In the genomic region with DNA sequence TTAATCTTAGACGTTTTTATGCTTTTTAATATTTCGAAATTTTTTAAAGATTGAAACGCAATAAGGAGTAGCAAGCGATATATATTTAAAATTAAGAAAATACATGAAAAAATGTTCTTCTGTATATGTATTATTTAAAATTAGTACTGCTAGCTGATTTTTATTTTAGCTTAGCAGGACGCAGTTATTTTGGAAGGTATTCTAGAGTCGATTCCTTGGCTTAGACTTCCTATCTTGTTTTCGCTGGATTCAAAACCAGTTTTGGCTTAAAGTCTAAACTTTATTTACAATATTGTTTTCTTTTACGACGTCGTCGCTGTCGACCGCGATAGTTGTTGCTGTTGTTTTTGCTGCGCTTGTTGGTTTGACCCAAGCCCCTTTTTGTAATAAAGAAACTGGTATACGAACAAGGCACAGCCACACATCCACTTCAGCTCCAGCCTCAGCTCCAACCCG, we compare ENCODE assay signal across 1 fruit fly cellular context.
TF ChIP-seq lines count a peak whose summit lies in the region.

No protein-coding gene starts in this region.

TF ChIP-seq in whole organism, embryonic, 481 proteins besides CTCF, POLR2A, EP300 and RAD21 (continued from another document):
- no peak for TF ChIP-seq CG16863 (GFP tag; optimal IDR thresholded peaks at IDR 0.05; lab: Kevin White, UChicago)
- no peak for TF ChIP-seq NFAT (GFP tag; IDR thresholded peaks at IDR 0.05; lab: Robert Waterston, UW)
- TF ChIP-seq dysf (GFP tag; IDR thresholded peaks at IDR 0.05; lab: Robert Waterston, UW): peak; percentile 80; the same call in 2 of the 3 replicates
- no peak for TF ChIP-seq gt (GFP tag; IDR thresholded peaks at IDR 0.05; lab: Robert Waterston, UW)
- TF ChIP-seq br (optimal IDR thresholded peaks at IDR 0.05; lab: Kevin White, UChicago): no peak
- no peak for TF ChIP-seq CG3407 (GFP tag; optimal IDR thresholded peaks at IDR 0.05; lab: Kevin White, UChicago)
- no peak for TF ChIP-seq CG6791 (GFP tag; IDR thresholded peaks at IDR 0.05; lab: Robert Waterston, UW; ENCODE audit: partially characterized antibody)
- TF ChIP-seq Ets65A (GFP tag; lab: Kevin White, UChicago): no peak
- TF ChIP-seq dmrt99B (tag; optimal IDR thresholded peaks at IDR 0.05; lab: Kevin White, UChicago): peak; percentile 73
- TF ChIP-seq gcm2 (GFP tag; optimal IDR thresholded peaks at IDR 0.05; lab: Kevin White, UChicago): no peak
- peak; percentile 54; the same call in 1 of the 2 replicates for TF ChIP-seq Nf-YA (GFP tag; IDR thresholded peaks at IDR 0.05; lab: Robert Waterston, UW)
- no peak for TF ChIP-seq MBD-R2 (GFP tag; IDR thresholded peaks at IDR 0.05; lab: Robert Waterston, UW)
- TF ChIP-seq exex (tag; optimal IDR thresholded peaks at IDR 0.05; lab: Kevin White, UChicago): no peak
- no peak for TF ChIP-seq Six4 (GFP tag; optimal IDR thresholded peaks at IDR 0.05; lab: Kevin White, UChicago)
- TF ChIP-seq NC2β (GFP tag; optimal IDR thresholded peaks at IDR 0.05; lab: Kevin White, UChicago): no peak
- TF ChIP-seq nom (GFP tag; optimal IDR thresholded peaks at IDR 0.05; lab: Kevin White, UChicago): peak; percentile 51
- no peak for TF ChIP-seq tin (GFP tag; optimal IDR thresholded peaks at IDR 0.05; lab: Kevin White, UChicago)
- peak; percentile 26 for TF ChIP-seq org-1 (GFP tag; optimal IDR thresholded peaks at IDR 0.05; lab: Kevin White, UChicago)
- no peak for TF ChIP-seq ash1 (GFP tag; optimal IDR thresholded peaks at IDR 0.05; lab: Kevin White, UChicago)
- TF ChIP-seq CG13296 (GFP tag; optimal IDR thresholded peaks at IDR 0.05; lab: Kevin White, UChicago): peak; percentile 38
- TF ChIP-seq unc-4 (GFP tag; IDR thresholded peaks at IDR 0.05; lab: Robert Waterston, UW; ENCODE audit: partially characterized antibody): no peak
- TF ChIP-seq pho (GFP tag; optimal IDR thresholded peaks at IDR 0.05; lab: Kevin White, UChicago): no peak
- 0 out of 3 replicates have a peak, but pooled peaks have one; percentile 50 for TF ChIP-seq CG7357 (GFP tag; IDR thresholded peaks at IDR 0.05; lab: Robert Waterston, UW)
- TF ChIP-seq nerfin-2 (GFP tag; IDR thresholded peaks at IDR 0.05; lab: Robert Waterston, UW; ENCODE audit: partially characterized antibody): no peak
- no peak for TF ChIP-seq Stat92E (GFP tag; optimal IDR thresholded peaks at IDR 0.05; lab: Kevin White, UChicago)
- no peak for TF ChIP-seq Mad (GFP tag; optimal IDR thresholded peaks at IDR 0.05; lab: Kevin White, UChicago)
- peak in 1 of 2 experiments; percentile 72 for TF ChIP-seq Hr51 (GFP tag; optimal IDR thresholded peaks at IDR 0.05; lab: Kevin White, UChicago)
- TF ChIP-seq Aef1 (GFP tag; IDR thresholded peaks at IDR 0.05; lab: Robert Waterston, UW): peak; percentile 44; the same call in 2 of the 3 replicates
- TF ChIP-seq grau (tag; optimal IDR thresholded peaks at IDR 0.05; lab: Kevin White, UChicago): peak; percentile 66
- TF ChIP-seq usp (GFP tag; optimal IDR thresholded peaks at IDR 0.05; lab: Kevin White, UChicago): no peak
- no peak for TF ChIP-seq CG15514 (GFP tag; optimal IDR thresholded peaks at IDR 0.05; lab: Kevin White, UChicago)
- no peak for TF ChIP-seq slp2 (GFP tag; optimal IDR thresholded peaks at IDR 0.05; lab: Kevin White, UChicago)
- TF ChIP-seq CG3847 (GFP tag; IDR thresholded peaks at IDR 0.05; lab: Robert Waterston, UW): 0 out of 2 replicates have a peak, but pooled peaks have one; percentile 30
- TF ChIP-seq slou (GFP tag; optimal IDR thresholded peaks at IDR 0.05; lab: Kevin White, UChicago): no peak
- TF ChIP-seq ttk (GFP tag; IDR thresholded peaks at IDR 0.05; lab: Robert Waterston, UW): peak; percentile 55
- TF ChIP-seq CG34224 (GFP tag; IDR thresholded peaks at IDR 0.05; lab: Robert Waterston, UW; ENCODE audit: partially characterized antibody): no peak
- TF ChIP-seq toy (GFP tag; IDR thresholded peaks at IDR 0.05; lab: Robert Waterston, UW): no peak
- no peak for TF ChIP-seq gsb (GFP tag; IDR thresholded peaks at IDR 0.05; lab: Robert Waterston, UW)
- TF ChIP-seq CG6813 (GFP tag; optimal IDR thresholded peaks at IDR 0.05; lab: Kevin White, UChicago): no peak
- TF ChIP-seq CG17912 (GFP tag; optimal IDR thresholded peaks at IDR 0.05; lab: Kevin White, UChicago): no peak
- peak; percentile 5 for TF ChIP-seq CG3281 (GFP tag; optimal IDR thresholded peaks at IDR 0.05; lab: Kevin White, UChicago)
- TF ChIP-seq CHES-1-like (GFP tag; optimal IDR thresholded peaks at IDR 0.05; lab: Kevin White, UChicago): no peak
- TF ChIP-seq Side (GFP tag; optimal IDR thresholded peaks at IDR 0.05; lab: Kevin White, UChicago): no peak
- TF ChIP-seq Jarid2 (GFP tag; optimal IDR thresholded peaks at IDR 0.05; lab: Kevin White, UChicago): no peak
- no peak for TF ChIP-seq pb (GFP tag; optimal IDR thresholded peaks at IDR 0.05; lab: Kevin White, UChicago)
